Fruit fly (Drosophila melanogaster) whole organism: Measurements from ENCODE around the gene CG32679.

Experiments used
- CG8478 ChIP-seq: fragments of >200 bp; optimal IDR thresholded peaks from 2 replicates; lab custom pipeline; 2018; ENCODE audit warnings: inconsistent platforms
- EcR ChIP-seq, 2 experiments: fragments of >200 bp; optimal IDR thresholded peaks; 2 replicates each; lab custom pipeline; 2017; ENCODE audit warnings: missing biosample characterization in 2 of 2, missing genetic modification characterization in 2 of 2, missing genetic modification reagents in 2 of 2
- pan ChIP-seq: fragments of >200 bp; optimal IDR thresholded peaks from 2 replicates; lab custom pipeline; 2017
- psq ChIP-seq: fragments of >200 bp; optimal IDR thresholded peaks from 2 replicates; lab custom pipeline; 2017
- usp ChIP-seq: fragments of >200 bp; optimal IDR thresholded peaks from 2 replicates; lab custom pipeline; 2017; ENCODE audit warnings: missing biosample characterization, missing genetic modification characterization, mixed read lengths

DNA sequence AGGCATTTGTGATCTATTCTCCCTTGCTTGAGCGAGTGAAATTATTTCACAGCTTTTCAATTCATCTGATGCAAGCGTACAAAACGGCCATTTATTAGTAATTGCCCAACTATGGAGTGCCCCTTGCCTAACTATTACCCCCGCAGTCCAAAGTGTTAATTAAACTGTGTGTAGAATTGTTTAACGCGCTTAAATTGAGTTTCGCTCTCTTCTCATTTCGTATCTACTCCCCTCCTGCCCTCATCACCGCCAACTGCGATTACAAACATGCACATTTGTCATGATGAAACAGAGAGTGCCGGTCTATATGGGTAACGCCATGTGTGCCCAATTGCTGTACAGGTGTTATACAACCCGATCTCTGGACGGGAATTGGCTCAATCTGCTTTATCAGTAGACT is 2.5 kb upstream of the CG32679 start:
- no peak for TF ChIP-seq usp (GFP tag; lab: Kevin White, UChicago)
- no peak for TF ChIP-seq pan
- no peak for TF ChIP-seq EcR (GFP tag; optimal IDR thresholded peaks at IDR 0.05; lab: Kevin White, UChicago)
- no peak for TF ChIP-seq psq (lab: Kevin White, UChicago)
- TF ChIP-seq CG8478 (lab: Kevin White, UChicago), result no peak
